Fruit fly (Drosophila melanogaster) whole organism, adult: ENCODE data around the gene CG8460.
A peak's percentile ranks its signal among the peaks of the same experiment; 100 is the strongest.

Experiments
- CG11617 ChIP-seq: fragments of 200-800 bp; sonication (Bioruptor generic); optimal IDR thresholded peaks from 2 replicates; lab custom pipeline; 2017; ENCODE audit warnings: mild to moderate bottlenecking, missing biosample characterization, missing genetic modification reagents, missing genetic modification characterization
- CG12768 ChIP-seq: fragments of 200-800 bp; sonication (Bioruptor generic); optimal IDR thresholded peaks from 2 replicates; lab custom pipeline; 2017; ENCODE audit warnings: missing biosample characterization, missing genetic modification characterization, mild to moderate bottlenecking, moderate library complexity, missing genetic modification reagents
- CG14711 ChIP-seq: fragments of 200-800 bp; sonication (Bioruptor generic); optimal IDR thresholded peaks from 2 replicates; lab custom pipeline; 2018; ENCODE audit warnings: missing biosample characterization, mild to moderate bottlenecking, missing genetic modification characterization, moderate library complexity
- CG1620 ChIP-seq: fragments of 200-800 bp; sonication (Bioruptor generic); optimal IDR thresholded peaks from 2 replicates; lab custom pipeline; 2016; ENCODE audit warnings: missing biosample characterization, missing genetic modification characterization
- CG33017 ChIP-seq: fragments of 200-800 bp; sonication (Bioruptor generic); optimal IDR thresholded peaks from 2 replicates; lab custom pipeline; 2018; ENCODE audit warnings: missing biosample characterization, mild to moderate bottlenecking, missing genetic modification characterization, moderate library complexity
- CG5204 ChIP-seq: fragments of 200-800 bp; sonication (Bioruptor generic); optimal IDR thresholded peaks from 2 replicates; lab custom pipeline; 2016; ENCODE audit warnings: missing biosample characterization, missing genetic modification characterization
- CG7045 ChIP-seq: fragments of 200-800 bp; sonication (Bioruptor generic); optimal IDR thresholded peaks from 2 replicates; lab custom pipeline; 2017; ENCODE audit warnings: missing biosample characterization, mild to moderate bottlenecking, missing genetic modification characterization
- CG7101 ChIP-seq: fragments of 200-800 bp; sonication (Bioruptor generic); optimal IDR thresholded peaks from 2 replicates; lab custom pipeline; 2018; ENCODE audit warnings: missing biosample characterization, mild to moderate bottlenecking, missing genetic modification characterization, moderate library complexity
- Clk ChIP-seq: fragments of 200-800 bp; sonication (Bioruptor generic); optimal IDR thresholded peaks from 2 replicates; lab custom pipeline; 2017; ENCODE audit warnings: missing biosample characterization, missing genetic modification characterization
- Crg-1 ChIP-seq: fragments of 200-800 bp; sonication (Bioruptor generic); optimal IDR thresholded peaks from 2 replicates; lab custom pipeline; 2016; ENCODE audit warnings: missing biosample characterization, missing genetic modification characterization
- Hr96 ChIP-seq: fragments of 200-800 bp; sonication (Bioruptor generic); optimal IDR thresholded peaks from 2 replicates; lab custom pipeline; 2016; ENCODE audit warnings: missing biosample characterization, missing genetic modification characterization
- Mnt ChIP-seq: fragments of 200-800 bp; sonication (Bioruptor generic); optimal IDR thresholded peaks from 2 replicates; lab custom pipeline; 2016; ENCODE audit warnings: missing biosample characterization, mild to moderate bottlenecking, missing genetic modification characterization
- bab1 ChIP-seq: fragments of 200-800 bp; sonication (Bioruptor generic); optimal IDR thresholded peaks from 3 replicates; lab custom pipeline; 2019; ENCODE audit warnings: missing biosample characterization, mild to moderate bottlenecking, missing genetic modification characterization, moderate library complexity
- cic ChIP-seq: fragments of 200-800 bp; sonication (Bioruptor generic); optimal IDR thresholded peaks from 2 replicates; lab custom pipeline; 2017; ENCODE audit warnings: missing biosample characterization, mild to moderate bottlenecking, missing genetic modification characterization, moderate library complexity
- cnc ChIP-seq, 2 experiments: fragments of >200 bp; optimal IDR thresholded peaks; 2 replicates each; lab custom pipeline; 2017
- kay ChIP-seq: fragments of 200-800 bp; sonication (Bioruptor generic); peaks from one replicate; lab custom pipeline; 2016; ENCODE audit warnings: missing biosample characterization, missing genetic modification characterization, borderline replicate concordance
- ovo ChIP-seq: fragments of 200-800 bp; sonication (Bioruptor generic); optimal IDR thresholded peaks from 2 replicates; lab custom pipeline; 2016; ENCODE audit warnings: missing biosample characterization, missing genetic modification characterization
- pad ChIP-seq: fragments of 200-800 bp; sonication (Bioruptor generic); optimal IDR thresholded peaks from 3 replicates; lab custom pipeline; 2017; ENCODE audit warnings: missing biosample characterization, missing genetic modification characterization, mild to moderate bottlenecking, moderate library complexity, missing genetic modification reagents
- tj ChIP-seq: fragments of 200-800 bp; sonication (Bioruptor generic); optimal IDR thresholded peaks from 3 replicates; lab custom pipeline; 2017; ENCODE audit warnings: missing biosample characterization, mild to moderate bottlenecking, missing genetic modification characterization, moderate library complexity
- toe ChIP-seq: fragments of 200-800 bp; sonication (Bioruptor generic); optimal IDR thresholded peaks from 2 replicates; lab custom pipeline; 2016; ENCODE audit warnings: missing biosample characterization, missing genetic modification characterization

Gene CG8460

DNA sequence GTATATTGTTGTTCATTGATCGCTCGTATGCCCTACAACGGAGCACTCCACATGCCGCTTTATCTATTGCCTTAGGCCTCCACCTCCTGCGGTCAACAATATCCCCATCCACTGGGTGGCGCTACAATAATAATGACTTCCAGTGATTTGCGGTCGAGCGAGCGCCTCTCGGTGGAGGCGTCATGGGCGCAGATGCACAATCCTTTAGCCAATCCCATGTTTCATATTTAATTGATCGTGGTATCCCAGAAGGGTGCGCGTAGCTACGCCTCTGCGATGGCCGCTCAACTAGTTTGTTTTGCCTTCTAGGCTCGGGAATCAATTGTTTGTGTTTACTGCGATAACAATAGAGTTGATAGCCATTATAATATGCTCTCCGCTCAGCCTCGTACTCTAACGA is 32.1 kb downstream of the CG8460 start:
- TF ChIP-seq Mnt (no peak), cic (GFP tag; lab: Kevin White, UChicago) (peak; percentile 75), CG7045 (GFP tag; lab: Kevin White, UChicago) (peak; percentile 5)

DNA sequence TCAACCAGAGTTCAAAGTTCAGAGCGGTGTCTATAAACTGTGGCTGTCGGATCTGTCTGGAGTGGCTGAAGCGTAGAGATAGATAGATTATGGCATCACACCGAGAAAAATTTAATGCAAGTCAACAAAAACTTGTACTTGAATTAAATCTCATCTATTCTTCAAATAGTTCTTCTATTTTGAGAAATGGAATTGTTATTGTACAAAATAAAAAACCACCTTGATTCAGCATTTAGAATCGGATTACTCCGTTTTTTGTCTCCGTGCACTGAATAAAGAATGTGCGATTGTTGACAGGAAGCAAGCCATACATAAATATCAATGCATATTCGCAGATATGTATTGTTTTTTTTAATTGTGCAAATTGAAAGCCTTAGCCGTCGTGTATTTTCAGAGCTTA is 32.6 kb downstream of the CG8460 start:
- TF ChIP-seq CG14711, result no peak

DNA sequence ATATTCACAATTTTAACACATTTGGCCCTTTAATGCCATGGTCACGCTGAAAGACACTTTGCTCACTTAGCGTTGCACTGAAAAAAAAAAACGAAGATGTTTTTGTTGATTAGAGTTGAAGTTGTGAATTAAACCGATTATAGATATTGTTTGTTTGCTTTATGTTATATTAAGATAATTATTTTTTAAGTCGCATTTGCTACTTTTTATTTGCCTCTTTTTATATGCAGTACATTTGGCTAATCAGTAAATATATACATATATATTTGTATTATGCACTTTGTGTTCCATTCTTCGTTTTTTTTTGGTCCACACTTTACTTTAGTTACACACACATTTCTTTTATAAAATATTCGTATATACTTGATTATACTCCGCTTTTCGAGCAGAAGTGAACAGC is 33.3 kb downstream of the CG8460 start:
- TF ChIP-seq kay (GFP tag; lab: Kevin White, UChicago), result peak; percentile 78
- TF ChIP-seq bab1 (GFP tag; lab: Kevin White, UChicago), result no peak

DNA sequence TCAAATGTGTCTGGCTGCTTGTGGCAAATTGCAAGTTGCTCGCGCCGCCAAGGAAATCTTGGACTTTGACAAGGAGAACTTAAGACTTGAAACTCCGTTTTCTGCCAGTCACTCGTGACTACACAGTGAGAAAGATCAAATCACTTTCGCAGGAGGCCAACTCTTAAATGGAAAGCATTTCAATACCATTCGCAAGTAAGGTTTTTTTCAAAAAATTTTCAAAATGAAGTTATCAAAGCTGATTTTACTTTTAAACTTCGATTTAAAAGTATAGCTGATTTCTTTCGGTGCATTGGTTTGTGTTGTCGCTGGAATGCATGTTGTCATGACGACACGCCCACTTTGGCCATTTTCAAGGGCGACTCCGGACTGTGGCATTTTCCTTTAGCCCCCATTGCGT is 35.4 kb downstream of the CG8460 start:
- no peak for TF ChIP-seq Crg-1 (GFP tag; lab: Kevin White, UChicago)
- TF ChIP-seq CG7101 (tag; lab: Kevin White, UChicago), result no peak
- no peak for TF ChIP-seq CG14711
- TF ChIP-seq CG33017 (tag; lab: Kevin White, UChicago), result no peak
- TF ChIP-seq bab1 (GFP tag; lab: Kevin White, UChicago), result no peak
- no peak for TF ChIP-seq tj
- TF ChIP-seq toe (GFP tag; lab: Kevin White, UChicago), result no peak
- TF ChIP-seq cnc (optimal IDR thresholded peaks at IDR 0.05; lab: Kevin White, UChicago), result no peak
- TF ChIP-seq CG5204, result no peak
- no peak for TF ChIP-seq CG7045 (GFP tag; lab: Kevin White, UChicago)
- TF ChIP-seq CG1620 (GFP tag; lab: Kevin White, UChicago), result no peak
- no peak for TF ChIP-seq CG11617 (GFP tag; lab: Kevin White, UChicago)
- TF ChIP-seq cic (GFP tag; lab: Kevin White, UChicago), result no peak
- TF ChIP-seq Mnt, result no peak

DNA sequence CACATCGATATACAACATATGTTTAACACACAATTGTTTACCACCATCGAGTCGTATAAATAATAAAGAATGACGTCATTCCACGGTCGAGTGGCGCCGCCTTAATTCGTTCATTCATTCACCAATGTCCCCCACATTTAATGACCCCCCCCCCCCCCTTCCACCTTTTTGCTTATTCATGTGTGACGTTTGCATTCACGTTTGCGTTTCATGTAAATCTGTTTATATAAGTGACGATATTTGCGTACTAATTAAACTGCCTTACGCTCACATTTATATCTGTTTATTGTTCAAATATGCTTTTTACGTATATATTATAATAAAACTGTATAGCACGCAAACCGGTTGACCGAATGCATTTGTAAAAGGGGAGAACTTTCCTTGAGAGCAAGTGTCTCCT is 36.6 kb downstream of the CG8460 start:
- TF ChIP-seq Mnt (peak; percentile 10), CG7045 (GFP tag; lab: Kevin White, UChicago) (peak; percentile 70), CG5204 (no peak), CG1620 (GFP tag; lab: Kevin White, UChicago) (no peak), CG33017 (tag; lab: Kevin White, UChicago) (peak; percentile 60), CG12768 (peak; percentile 51), tj (peak; percentile 53), pad (no peak), CG7101 (tag; lab: Kevin White, UChicago) (peak; percentile 59), cnc (optimal IDR thresholded peaks at IDR 0.05; lab: Kevin White, UChicago) (no peak), ovo (GFP tag; lab: Kevin White, UChicago) (peak; percentile 53), CG11617 (GFP tag; lab: Kevin White, UChicago) (peak; percentile 59), kay (GFP tag; lab: Kevin White, UChicago) (peak; percentile 90), cic (GFP tag; lab: Kevin White, UChicago) (peak; percentile 96)

DNA sequence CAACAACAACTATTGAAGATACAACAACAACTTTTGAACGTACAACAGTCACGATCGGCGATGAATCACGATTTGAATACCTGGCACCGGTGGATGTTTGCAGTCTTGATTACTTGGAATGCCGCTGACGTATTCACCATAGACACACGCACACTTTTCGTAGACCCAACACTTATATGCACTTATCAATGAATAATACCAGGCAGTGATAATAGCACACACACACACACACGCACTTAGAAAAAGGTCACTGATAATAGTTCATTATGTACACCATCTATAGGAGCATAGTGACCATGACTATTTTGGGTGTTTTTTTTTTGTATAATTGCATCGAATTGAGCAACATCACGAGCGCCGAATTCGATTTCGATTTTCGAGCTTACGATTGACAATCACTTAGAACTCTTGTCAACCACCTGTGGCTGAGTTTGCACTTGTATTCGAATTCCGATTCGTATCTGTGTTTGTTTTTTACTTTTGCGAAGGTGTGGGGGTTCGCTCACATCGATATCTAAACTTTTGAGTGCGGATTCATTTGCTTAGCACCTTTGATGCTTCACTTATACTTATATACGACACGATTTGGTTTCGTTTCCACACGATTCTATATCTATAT is 42.1 kb downstream of the CG8460 start:
- TF ChIP-seq bab1 (GFP tag; lab: Kevin White, UChicago), result no peak
- TF ChIP-seq CG33017 (tag; lab: Kevin White, UChicago), result no peak
- TF ChIP-seq CG11617 (GFP tag; lab: Kevin White, UChicago), result no peak
- no peak for TF ChIP-seq CG7101 (tag; lab: Kevin White, UChicago)
- TF ChIP-seq CG1620 (GFP tag; lab: Kevin White, UChicago), result no peak
- TF ChIP-seq Clk (GFP tag; lab: Kevin White, UChicago), result no peak
- no peak for TF ChIP-seq tj
- no peak for TF ChIP-seq ovo (GFP tag; lab: Kevin White, UChicago)
- TF ChIP-seq CG14711, result no peak
- TF ChIP-seq CG12768, result peak; percentile 57
- TF ChIP-seq CG7045 (GFP tag; lab: Kevin White, UChicago), result no peak
- TF ChIP-seq kay (GFP tag; lab: Kevin White, UChicago), result peak; percentile 88
- TF ChIP-seq cic (GFP tag; lab: Kevin White, UChicago), result peak; percentile 67
- TF ChIP-seq Hr96 (GFP tag; lab: Kevin White, UChicago), result no peak
- TF ChIP-seq toe (GFP tag; lab: Kevin White, UChicago), result no peak
- TF ChIP-seq cnc (optimal IDR thresholded peaks at IDR 0.05; lab: Kevin White, UChicago), result no peak
- TF ChIP-seq Crg-1 (GFP tag; lab: Kevin White, UChicago), result no peak
- no peak for TF ChIP-seq pad
- TF ChIP-seq Mnt, result no peak
- no peak for TF ChIP-seq CG5204

DNA sequence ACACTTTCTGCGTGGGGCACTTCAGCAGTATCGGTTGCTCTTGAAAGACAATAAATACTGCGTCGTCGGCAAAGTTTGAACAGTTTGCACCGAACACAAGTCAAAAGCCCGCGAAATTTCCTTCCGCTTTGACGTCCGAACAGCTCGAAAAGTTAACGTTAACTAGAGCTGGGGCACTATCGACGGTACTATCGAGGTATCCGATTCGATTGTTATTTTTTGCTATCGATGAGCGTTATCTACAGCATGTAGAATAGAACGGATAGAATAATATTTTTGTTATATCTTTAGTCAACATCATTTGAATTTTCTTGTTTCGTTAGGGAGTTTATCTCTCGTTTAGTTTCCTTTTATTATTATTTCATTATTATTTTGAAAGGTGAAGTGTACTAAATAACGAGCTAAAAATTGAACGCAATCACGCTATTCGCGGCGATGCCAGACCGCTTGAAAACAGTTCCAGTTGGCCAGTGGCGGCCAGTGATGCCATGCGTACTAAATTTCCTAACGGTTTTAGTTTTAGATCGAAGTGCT is 42.8 kb downstream of the CG8460 start, which contains the start of gene Pvr:
Gene Pvr (minus strand): TSS at position 167 of the 534 bp plus-strand sequence.
- TF ChIP-seq CG7101 (tag; lab: Kevin White, UChicago), result no peak
- peak; percentile 98 for TF ChIP-seq tj
- TF ChIP-seq cnc (optimal IDR thresholded peaks at IDR 0.05; lab: Kevin White, UChicago), result no peak
- no peak for TF ChIP-seq Crg-1 (GFP tag; lab: Kevin White, UChicago)
- no peak for TF ChIP-seq CG12768
- no peak for TF ChIP-seq Mnt
- no peak for TF ChIP-seq CG33017 (tag; lab: Kevin White, UChicago)
- TF ChIP-seq bab1 (GFP tag; lab: Kevin White, UChicago), result peak; percentile 58
- TF ChIP-seq kay (GFP tag; lab: Kevin White, UChicago), result no peak
- TF ChIP-seq CG1620 (GFP tag; lab: Kevin White, UChicago), result peak; percentile 16
- no peak for TF ChIP-seq CG14711
- no peak for TF ChIP-seq Clk (GFP tag; lab: Kevin White, UChicago)
- TF ChIP-seq ovo (GFP tag; lab: Kevin White, UChicago), result peak; percentile 30
- peak; percentile 10 for TF ChIP-seq CG7045 (GFP tag; lab: Kevin White, UChicago)
- peak; percentile 36 for TF ChIP-seq CG5204
- no peak for TF ChIP-seq CG11617 (GFP tag; lab: Kevin White, UChicago)
- no peak for TF ChIP-seq toe (GFP tag; lab: Kevin White, UChicago)
- no peak for TF ChIP-seq pad
- no peak for TF ChIP-seq Hr96 (GFP tag; lab: Kevin White, UChicago)
- TF ChIP-seq cic (GFP tag; lab: Kevin White, UChicago), result peak; percentile 4
